Fruit fly (Drosophila melanogaster): Measurements from ENCODE around the gene CG44014.

dm6 chr3R:15482858-15483257, 25.8 kb downstream of the CG44014 start, which contains the start of gene Rh6:
- no peak for TF ChIP-seq CG13204 (GFP tag; optimal IDR thresholded peaks at IDR 0.05)
- TF ChIP-seq fd96Ca (GFP tag; IDR thresholded peaks at IDR 0.05), result no peak
- TF ChIP-seq gl (tag; optimal IDR thresholded peaks at IDR 0.05), result no peak
- no peak for TF ChIP-seq CG10348 (GFP tag; IDR thresholded peaks at IDR 0.05)
- TF ChIP-seq rn (GFP tag; IDR thresholded peaks at IDR 0.05), result no peak
- TF ChIP-seq CG17806 (tag; optimal IDR thresholded peaks at IDR 0.05), result no peak
- TF ChIP-seq CG8159 (tag; optimal IDR thresholded peaks at IDR 0.05), result no peak
- no peak for TF ChIP-seq EcR (GFP tag; optimal IDR thresholded peaks at IDR 0.05)
- no peak for TF ChIP-seq CG34367 (tag; optimal IDR thresholded peaks at IDR 0.05)
